Fruit fly (Drosophila melanogaster) whole organism, embryonic: ENCODE data around the gene CG8034.

Source experiments
- Aef1 ChIP-seq: fragments of 200-800 bp; sonication (Bioruptor generic); IDR thresholded peaks from 3 replicates; pipeline ENCODE4 v1.3.6; 2022; ENCODE audit warnings: missing biosample characterization, missing genetic modification characterization
- CG10209 ChIP-seq: fragments of 200-800 bp; sonication (Bioruptor generic); optimal IDR thresholded peaks from 3 replicates; lab custom pipeline; 2017; ENCODE audit warnings: missing biosample characterization, mild to moderate bottlenecking, missing genetic modification characterization, missing genetic modification reagents
- CG10654 ChIP-seq: fragments of 200-800 bp; sonication (Bioruptor generic); optimal IDR thresholded peaks from 2 replicates; lab custom pipeline; 2016; ENCODE audit warnings: missing biosample characterization, missing genetic modification characterization
- CG11398 ChIP-seq: fragments of 200-800 bp; sonication (Bioruptor generic); optimal IDR thresholded peaks from 2 replicates; lab custom pipeline; 2016; ENCODE audit warnings: missing biosample characterization, missing genetic modification characterization
- CG12104 ChIP-seq: fragments of 200-800 bp; sonication (Bioruptor generic); optimal IDR thresholded peaks from 3 replicates; lab custom pipeline; 2016; ENCODE audit warnings: missing biosample characterization, missing genetic modification characterization
- CG12236 ChIP-seq: fragments of 200-800 bp; sonication (Bioruptor generic); optimal IDR thresholded peaks from 2 replicates; lab custom pipeline; 2016; ENCODE audit warnings: missing biosample characterization, missing genetic modification characterization
- CG12744 ChIP-seq: fragments of 200-800 bp; sonication (Bioruptor generic); optimal IDR thresholded peaks from 2 replicates; lab custom pipeline; 2016; ENCODE audit warnings: missing biosample characterization, missing genetic modification characterization
- CG12769 ChIP-seq: fragments of 200-800 bp; sonication (Bioruptor generic); optimal IDR thresholded peaks from 2 replicates; lab custom pipeline; 2019; ENCODE audit warnings: missing biosample characterization, mild to moderate bottlenecking, missing genetic modification characterization, moderate library complexity
- CG13296 ChIP-seq: fragments of 200-800 bp; sonication (Bioruptor generic); optimal IDR thresholded peaks from 3 replicates; lab custom pipeline; 2018; ENCODE audit warnings: missing biosample characterization, mild to moderate bottlenecking, missing genetic modification characterization
- CG15011 ChIP-seq: fragments of 200-800 bp; sonication (Bioruptor generic); optimal IDR thresholded peaks from 3 replicates; lab custom pipeline; 2018; ENCODE audit warnings: missing biosample characterization, mild to moderate bottlenecking, missing genetic modification characterization
- CG15479 ChIP-seq: fragments of 200-800 bp; sonication (Bioruptor generic); optimal IDR thresholded peaks from 3 replicates; lab custom pipeline; 2019; ENCODE audit warnings: missing biosample characterization, mild to moderate bottlenecking, missing genetic modification characterization, moderate library complexity
- CG15696 ChIP-seq: fragments of 200-800 bp; sonication (Bioruptor generic); optimal IDR thresholded peaks from 2 replicates; lab custom pipeline; 2019; ENCODE audit warnings: missing biosample characterization, mild to moderate bottlenecking, missing genetic modification characterization, moderate library complexity
- CG1647 ChIP-seq: fragments of 200-800 bp; sonication (Bioruptor generic); optimal IDR thresholded peaks from 3 replicates; lab custom pipeline; 2016; ENCODE audit warnings: missing biosample characterization, missing genetic modification characterization
- CG18011 ChIP-seq: fragments of 200-800 bp; sonication (Bioruptor generic); optimal IDR thresholded peaks from 2 replicates; lab custom pipeline; 2017; ENCODE audit warnings: missing biosample characterization, missing genetic modification characterization, mild to moderate bottlenecking, moderate library complexity, missing genotype
- CG2199 ChIP-seq: fragments of 200-800 bp; sonication (Bioruptor generic); IDR thresholded peaks from 3 replicates; pipeline ENCODE4 v1.3.6; 2022; ENCODE audit warnings: missing biosample characterization, missing genetic modification characterization
- CG32767 ChIP-seq: fragments of 200-800 bp; sonication (Bioruptor generic); IDR thresholded peaks from 2 replicates; pipeline ENCODE4 v1.3.6; 2022; ENCODE audit warnings: missing biosample characterization, missing genetic modification characterization
- CG3281 ChIP-seq: fragments of 200-800 bp; sonication (Bioruptor generic); optimal IDR thresholded peaks from 3 replicates; lab custom pipeline; 2017; ENCODE audit warnings: missing biosample characterization, mild to moderate bottlenecking, missing genetic modification characterization
- CG42726 ChIP-seq: fragments of 200-800 bp; sonication (Bioruptor generic); IDR thresholded peaks from 2 replicates; pipeline ENCODE4 v1.3.6; 2022; ENCODE audit warnings: missing biosample characterization, missing genetic modification characterization; ENCODE audit not compliant: partially characterized antibody
- CG4328 ChIP-seq: fragments of 200-800 bp; sonication (Bioruptor generic); optimal IDR thresholded peaks from 3 replicates; lab custom pipeline; 2017; ENCODE audit warnings: missing biosample characterization, missing genetic modification reagents, missing genetic modification characterization
- CG4424 ChIP-seq: fragments of 200-800 bp; sonication (Bioruptor generic); optimal IDR thresholded peaks from 3 replicates; lab custom pipeline; 2016; ENCODE audit warnings: missing biosample characterization, missing genetic modification characterization
- CG4707 ChIP-seq: fragments of 200-800 bp; sonication (Bioruptor generic); optimal IDR thresholded peaks from 2 replicates; lab custom pipeline; 2018; ENCODE audit warnings: missing biosample characterization, mild to moderate bottlenecking, missing genetic modification characterization, moderate library complexity
- CG6765 ChIP-seq: fragments of 200-800 bp; sonication (Bioruptor generic); optimal IDR thresholded peaks from 3 replicates; lab custom pipeline; 2017; ENCODE audit warnings: missing biosample characterization, mild to moderate bottlenecking, missing genetic modification characterization
- CG8089 ChIP-seq: fragments of 200-800 bp; sonication (Bioruptor generic); optimal IDR thresholded peaks from 3 replicates; lab custom pipeline; 2016; ENCODE audit warnings: missing biosample characterization, missing genetic modification characterization
- CG8388 ChIP-seq: fragments of 200-800 bp; sonication (Bioruptor generic); optimal IDR thresholded peaks from 2 replicates; lab custom pipeline; 2019; ENCODE audit warnings: missing biosample characterization, mild to moderate bottlenecking, missing genetic modification characterization, moderate library complexity
- CG9609 ChIP-seq: fragments of 200-800 bp; sonication (Bioruptor generic); optimal IDR thresholded peaks from 3 replicates; lab custom pipeline; 2016; ENCODE audit warnings: missing biosample characterization, missing genetic modification characterization
- CrebB ChIP-seq: fragments of 200-800 bp; sonication (Bioruptor generic); optimal IDR thresholded peaks from 3 replicates; lab custom pipeline; 2018; ENCODE audit warnings: missing biosample characterization, mild to moderate bottlenecking, missing genetic modification characterization
- Dad ChIP-seq: fragments of 200-800 bp; sonication (Bioruptor generic); optimal IDR thresholded peaks from 3 replicates; lab custom pipeline; 2016; ENCODE audit warnings: missing biosample characterization, missing genetic modification characterization
- H2.0 ChIP-seq: fragments of 200-800 bp; sonication (Bioruptor generic); IDR thresholded peaks from 2 replicates; pipeline ENCODE4 v1.3.6; 2022; ENCODE audit warnings: missing biosample characterization, missing genetic modification characterization
- HHEX ChIP-seq: fragments of 200-800 bp; sonication (Bioruptor generic); optimal IDR thresholded peaks from 3 replicates; lab custom pipeline; 2017; ENCODE audit warnings: missing biosample characterization, mild to moderate bottlenecking, missing genetic modification characterization, missing genetic modification reagents
- HmgZ ChIP-seq: fragments of 200-800 bp; sonication (Bioruptor generic); optimal IDR thresholded peaks from 2 replicates; lab custom pipeline; 2018; ENCODE audit warnings: missing biosample characterization, mild to moderate bottlenecking, missing genetic modification characterization
- Lim3 ChIP-seq: fragments of 200-800 bp; sonication (Bioruptor generic); IDR thresholded peaks from 2 replicates; pipeline ENCODE4 v1.3.6; 2022; ENCODE audit warnings: missing biosample characterization, missing genetic modification characterization
- NfI ChIP-seq: fragments of 200-800 bp; sonication (Bioruptor generic); optimal IDR thresholded peaks from 3 replicates; lab custom pipeline; 2018; ENCODE audit warnings: missing biosample characterization, mild to moderate bottlenecking, missing genetic modification characterization, moderate library complexity
- Oaz ChIP-seq: fragments of 200-800 bp; sonication (Bioruptor generic); IDR thresholded peaks from 2 replicates; pipeline ENCODE4 v1.3.6; 2022; ENCODE audit warnings: missing biosample characterization, missing genetic modification characterization
- Side ChIP-seq: fragments of 200-800 bp; sonication (Bioruptor generic); optimal IDR thresholded peaks from 2 replicates; lab custom pipeline; 2016; ENCODE audit warnings: missing biosample characterization, missing genetic modification characterization
- bcd ChIP-seq: fragments of 200-800 bp; sonication (Bioruptor generic); optimal IDR thresholded peaks from 2 replicates; lab custom pipeline; 2017; ENCODE audit warnings: missing biosample characterization, mild to moderate bottlenecking, missing genetic modification characterization
- dysf ChIP-seq: fragments of 200-800 bp; sonication (Bioruptor generic); IDR thresholded peaks from 3 replicates; pipeline ENCODE4 v1.3.6; 2022; ENCODE audit warnings: missing biosample characterization, missing genetic modification characterization
- fu2 ChIP-seq: fragments of 200-800 bp; sonication (Bioruptor generic); optimal IDR thresholded peaks from 2 replicates; lab custom pipeline; 2016; ENCODE audit warnings: missing biosample characterization, missing genetic modification characterization
- h ChIP-seq: fragments of >200 bp; optimal IDR thresholded peaks from 2 replicates; lab custom pipeline; 2017
- ham ChIP-seq: fragments of 200-800 bp; sonication (Bioruptor generic); IDR thresholded peaks from 2 replicates; pipeline ENCODE4 v1.3.6; 2022; ENCODE audit warnings: missing biosample characterization, missing genetic modification characterization
- mirr ChIP-seq: fragments of 200-800 bp; sonication (Bioruptor generic); optimal IDR thresholded peaks from 3 replicates; lab custom pipeline; 2018; ENCODE audit warnings: missing biosample characterization, mild to moderate bottlenecking, missing genetic modification characterization
- otp ChIP-seq: fragments of 200-800 bp; sonication (Bioruptor generic); IDR thresholded peaks from 3 replicates; pipeline ENCODE4, ENCODE4 v1.3.6; 2022; ENCODE audit warnings: missing biosample characterization, missing genetic modification characterization
- pb ChIP-seq: fragments of 200-800 bp; sonication (Bioruptor generic); optimal IDR thresholded peaks from 3 replicates; lab custom pipeline; 2016; ENCODE audit warnings: missing biosample characterization, missing genetic modification characterization
- prd ChIP-seq, 3 experiments: fragments of >200 bp in 2 of 3; fragments of 200-800 bp in 1 of 3; sonication (Bioruptor generic) in 1 of 3; optimal IDR thresholded peaks in 2 of 3; IDR thresholded peaks in 1 of 3; 2 replicates in 2 of 3; 3 replicates in 1 of 3; pipeline versions ENCODE4 v1.3.6 to Lab custom; 2017 to 2022; ENCODE audit warnings: missing biosample characterization in 1 of 3, missing genetic modification characterization in 1 of 3
- salm ChIP-seq: fragments of 200-800 bp; sonication (Bioruptor generic); optimal IDR thresholded peaks from 2 replicates; lab custom pipeline; 2018; ENCODE audit warnings: missing biosample characterization, mild to moderate bottlenecking, missing genetic modification characterization
- sna ChIP-seq: fragments of 200-800 bp; sonication (Bioruptor generic); IDR thresholded peaks from 2 replicates; pipeline ENCODE4 v1.3.6; 2022; ENCODE audit warnings: missing biosample characterization, missing genetic modification characterization; ENCODE audit not compliant: partially characterized antibody
- tna ChIP-seq: fragments of 200-800 bp; sonication (Bioruptor generic); IDR thresholded peaks from 2 replicates; pipeline ENCODE4 v1.3.6; 2022; ENCODE audit warnings: missing biosample characterization, missing genetic modification characterization; ENCODE audit not compliant: partially characterized antibody
- tup ChIP-seq: fragments of 200-800 bp; sonication (Bioruptor generic); optimal IDR thresholded peaks from 2 replicates; lab custom pipeline; 2016; ENCODE audit warnings: missing biosample characterization, mild to moderate bottlenecking, missing genetic modification characterization, moderate library complexity
- zf30C ChIP-seq: fragments of 200-800 bp; sonication (Bioruptor generic); optimal IDR thresholded peaks from 3 replicates; lab custom pipeline; 2018; ENCODE audit warnings: missing biosample characterization, mild to moderate bottlenecking, missing genetic modification characterization

CG8034 gene

DNA sequence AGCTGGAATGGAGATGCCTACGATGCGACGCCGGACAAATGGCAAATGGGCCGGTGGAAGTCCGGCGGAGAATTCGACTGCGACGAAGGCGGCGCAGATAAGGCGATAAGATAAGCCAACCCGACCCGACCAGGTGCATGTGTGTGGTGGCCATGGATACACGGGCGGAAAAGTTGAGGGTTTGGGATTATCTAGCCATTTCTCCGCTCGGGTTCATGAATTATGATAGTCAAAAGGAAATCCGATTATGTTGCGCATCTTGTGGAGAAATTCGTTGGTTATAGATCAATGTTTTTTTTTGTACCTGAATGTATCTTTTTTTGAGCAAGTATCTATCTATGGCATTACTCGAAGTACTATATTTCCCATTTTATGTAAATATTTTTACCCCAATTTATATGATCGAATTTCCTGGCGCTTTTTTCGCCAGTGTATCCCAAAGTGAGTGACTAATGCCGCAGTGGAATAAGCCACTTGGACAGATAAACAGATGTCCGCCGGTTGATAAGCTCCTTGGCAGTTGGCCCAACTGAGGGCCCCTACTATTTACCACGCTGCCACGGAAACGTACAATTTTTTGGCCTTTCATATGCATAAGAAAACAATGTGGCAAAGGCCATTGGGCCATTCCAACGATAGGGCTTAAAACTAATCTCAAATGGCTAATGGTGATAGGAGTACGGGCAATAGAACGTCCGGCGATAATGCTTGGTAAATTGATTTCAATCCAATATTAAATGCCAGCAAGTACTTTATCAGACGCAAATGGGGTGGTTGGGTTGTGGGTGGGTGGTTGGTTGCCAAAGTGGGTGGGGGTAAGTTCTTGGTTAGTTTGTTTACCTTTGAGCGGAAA lies 50.5 kb downstream of the CG8034 start, which contains the start of gene CG7992 (continued):
- TF ChIP-seq fu2 (GFP tag; lab: Kevin White, UChicago) (peak; percentile 68), h (lab: Kevin White, UChicago) (no peak), CG11398 (GFP tag; lab: Kevin White, UChicago) (peak; percentile 39), CG12104 (GFP tag; lab: Kevin White, UChicago) (peak; percentile 50), CG1647 (GFP tag; lab: Kevin White, UChicago) (peak; percentile 10), CG4328 (GFP tag; lab: Kevin White, UChicago) (no peak), CG6765 (peak; percentile 51), CG15696 (no peak), bcd (GFP tag; lab: Kevin White, UChicago) (no peak), CrebB (no peak), Aef1 (peak; percentile 48; the same call in 2 of the 3 replicates), NfI (peak; percentile 49), CG32767 (peak; percentile 56; the same call in 1 of the 2 replicates), H2.0 (GFP tag; lab: Robert Waterston, UW) (no peak), otp (no peak), Oaz (GFP tag; lab: Robert Waterston, UW) (0 out of 2 replicates have a peak, but pooled peaks have one; percentile 21), sna (GFP tag; lab: Robert Waterston, UW) (no peak), CG18011 (GFP tag; lab: Kevin White, UChicago) (peak; percentile 25), CG10209 (GFP tag; lab: Kevin White, UChicago) (peak; percentile 57), CG10654 (GFP tag; lab: Kevin White, UChicago) (peak; percentile 21), CG12769 (tag; lab: Kevin White, UChicago) (no peak), mirr (GFP tag; lab: Kevin White, UChicago) (peak; percentile 92), CG8388 (peak; percentile 34), Lim3 (GFP tag; lab: Robert Waterston, UW) (no peak), Side (GFP tag; lab: Kevin White, UChicago) (peak; percentile 70), CG15479 (peak; percentile 40), CG4424 (peak; percentile 41), CG15011 (GFP tag; lab: Kevin White, UChicago) (peak; percentile 43), HHEX (GFP tag; lab: Kevin White, UChicago) (peak; percentile 63), CG12236 (GFP tag; lab: Kevin White, UChicago) (peak; percentile 1), ham (no peak), CG9609 (peak; percentile 55), tup (GFP tag; lab: Kevin White, UChicago) (peak; percentile 19), Dad (peak; percentile 0), HmgZ (tag; lab: Kevin White, UChicago) (peak; percentile 19), CG4707 (no peak), pb (peak; percentile 35), CG8089 (peak; percentile 45), zf30C (peak; percentile 73), CG3281 (peak; percentile 65), CG42726 (no peak), CG13296 (GFP tag; lab: Kevin White, UChicago) (peak; percentile 46), CG12744 (no peak), CG2199 (peak; percentile 50; the same call in 1 of the 3 replicates), prd (optimal IDR thresholded peaks at IDR 0.05; lab: Kevin White, UChicago) (no peak), prd (GFP tag; IDR thresholded peaks at IDR 0.05; lab: Robert Waterston, UW) (peak; percentile 41; the same call in 1 of the 3 replicates), salm (tag; lab: Kevin White, UChicago) (no peak), tna (no peak), dysf (GFP tag; lab: Robert Waterston, UW) (peak; percentile 70)
